Worm (Caenorhabditis elegans) whole organism, young adult: ENCODE data around the gene mks-1.

ENCODE experiments used
- B0336.3 ChIP-seq: fragments of 200-800 bp; sonication (Bioruptor generic); IDR thresholded peaks from 2 replicates; pipeline ENCODE4 v1.3.6; 2022; ENCODE audit warnings: missing genetic modification characterization, missing compliant biosample characterization
- F23B12.7 ChIP-seq: sonication (generic microtip); optimal IDR thresholded peaks from 2 replicates; lab custom pipeline; 2017; ENCODE audit warnings: missing genetic modification characterization, mild to moderate bottlenecking, missing compliant biosample characterization, antibody characterized with exemption, moderate library complexity; ENCODE audit not compliant: insufficient read depth
- F57A8.1 ChIP-seq: fragments of 200-800 bp; sonication (Bioruptor generic); optimal IDR thresholded peaks from 2 replicates; lab custom pipeline; 2018; ENCODE audit warnings: mild to moderate bottlenecking, missing genetic modification characterization, moderate library complexity, missing compliant biosample characterization
- Y56A3A.18 ChIP-seq: fragments of 200-800 bp; sonication (Bioruptor generic); IDR thresholded peaks from 2 replicates; pipeline ENCODE4 v1.3.6; 2022; ENCODE audit warnings: missing genetic modification reagents, missing genetic modification characterization, missing compliant biosample characterization
- aptf-2 ChIP-seq: fragments of 200-800 bp; sonication (Bioruptor generic); conservative IDR thresholded peaks from 2 replicates; pipeline ENCODE4 v1.3.6; 2022; ENCODE audit warnings: missing genetic modification reagents, missing genetic modification characterization, missing compliant biosample characterization
- aptf-3 ChIP-seq: fragments of 200-800 bp; sonication (Bioruptor generic); IDR thresholded peaks from 2 replicates; pipeline ENCODE4 v1.3.6; 2022; ENCODE audit warnings: missing genetic modification characterization, missing compliant biosample characterization
- attf-3 ChIP-seq: fragments of 200-800 bp; sonication (Bioruptor generic); conservative IDR thresholded peaks from 2 replicates; pipeline ENCODE4 v1.3.6; 2022; ENCODE audit warnings: missing genetic modification reagents, missing genetic modification characterization, missing compliant biosample characterization
- ceh-58 ChIP-seq: fragments of 200-800 bp; sonication (Bioruptor generic); IDR thresholded peaks from 2 replicates; pipeline ENCODE4 v1.3.6; 2022; ENCODE audit warnings: missing genetic modification characterization, missing compliant biosample characterization
- ceh-79 ChIP-seq: sonication (generic microtip); optimal IDR thresholded peaks from 2 replicates; lab custom pipeline; 2017; ENCODE audit warnings: mild to moderate bottlenecking, missing genetic modification characterization, missing compliant biosample characterization
- ceh-91 ChIP-seq: fragments of 200-800 bp; sonication (Bioruptor generic); IDR thresholded peaks from 2 replicates; pipeline ENCODE4 v1.3.6; 2022; ENCODE audit warnings: missing genetic modification reagents, missing genetic modification characterization, missing compliant biosample characterization
- chd-7 ChIP-seq: sonication (generic microtip); optimal IDR thresholded peaks from 2 replicates; lab custom pipeline; 2016; ENCODE audit warnings: mild to moderate bottlenecking, missing genetic modification characterization, moderate library complexity, missing compliant biosample characterization
- egrh-3 ChIP-seq: fragments of 200-800 bp; sonication (Bioruptor generic); IDR thresholded peaks from 2 replicates; pipeline ENCODE4 v1.3.6; 2022; ENCODE audit warnings: missing genetic modification reagents, missing genetic modification characterization, missing compliant biosample characterization
- ets-4 ChIP-seq: fragments of 200-800 bp; sonication (Bioruptor generic); optimal IDR thresholded peaks from 2 replicates; lab custom pipeline; 2018; ENCODE audit warnings: mild to moderate bottlenecking, missing genetic modification characterization, missing compliant biosample characterization
- gei-17 ChIP-seq: fragments of 200-800 bp; sonication (Bioruptor generic); optimal IDR thresholded peaks from 2 replicates; lab custom pipeline; 2018; ENCODE audit warnings: mild to moderate bottlenecking, missing genetic modification characterization, missing compliant biosample characterization
- hmg-1.2 ChIP-seq: fragments of 200-800 bp; sonication (Bioruptor generic); IDR thresholded peaks from 2 replicates; pipeline ENCODE4 v1.3.6; 2022; ENCODE audit warnings: missing genetic modification reagents, missing genetic modification characterization, missing compliant biosample characterization
- lag-1 ChIP-seq: fragments of 200-800 bp; sonication (Bioruptor generic); IDR thresholded peaks from 2 replicates; pipeline ENCODE4 v1.3.6; 2022; ENCODE audit warnings: missing genetic modification reagents, missing genetic modification characterization, missing compliant biosample characterization
- lin-35 ChIP-seq, 3 experiments: fragments of 150-350 bp in 2 of 3; sonication (generic microtip) in 1 of 3; optimal IDR thresholded peaks; 2 replicates each; lab custom pipeline; 2014 to 2018; ENCODE audit warnings: missing biosample characterization in 3 of 3, missing genetic modification characterization in 3 of 3, missing genetic modification reagents in 3 of 3
- lin-40 ChIP-seq: sonication (generic microtip); optimal IDR thresholded peaks from 2 replicates; lab custom pipeline; 2016; ENCODE audit warnings: missing genetic modification characterization, mild to moderate bottlenecking, missing compliant biosample characterization, missing genotype, missing genetic modification reagents
- lsy-27 ChIP-seq: sonication (generic microtip); optimal IDR thresholded peaks from 2 replicates; lab custom pipeline; 2017; ENCODE audit warnings: missing genetic modification characterization, mild to moderate bottlenecking, missing compliant biosample characterization, antibody characterized with exemption, missing genotype, borderline replicate concordance; ENCODE audit not compliant: insufficient read depth
- madf-10 ChIP-seq: sonication (generic microtip); optimal IDR thresholded peaks from 2 replicates; lab custom pipeline; 2016; ENCODE audit warnings: mild to moderate bottlenecking, missing genetic modification characterization, missing compliant biosample characterization
- pbrm-1 ChIP-seq: fragments of 200-800 bp; sonication (Bioruptor generic); IDR thresholded peaks from 2 replicates; pipeline ENCODE4 v1.3.6; 2022; ENCODE audit warnings: missing genetic modification reagents, missing genetic modification characterization, missing compliant biosample characterization
- pha-4 ChIP-seq: fragments of 150-350 bp; sonication (generic microtip); optimal IDR thresholded peaks from 2 replicates; lab custom pipeline; 2014; ENCODE audit warnings: missing biosample characterization, missing genetic modification reagents, missing genetic modification characterization
- repo-1 ChIP-seq: sonication (generic microtip); optimal IDR thresholded peaks from 2 replicates; lab custom pipeline; 2017; ENCODE audit warnings: mild to moderate bottlenecking, missing genetic modification characterization, missing compliant biosample characterization
- rpc-1 ChIP-seq, 2 experiments: fragments of 150-350 bp in 1 of 2; sonication (generic microtip) in 1 of 2; optimal IDR thresholded peaks; 2 replicates each; lab custom pipeline; 2014 to 2018; ENCODE audit warnings: missing biosample characterization in 1 of 2, missing genetic modification characterization in 1 of 2, missing genetic modification reagents in 1 of 2, missing genotype in 1 of 2
- sea-2 ChIP-seq: fragments of 200-800 bp; sonication (Bioruptor generic); IDR thresholded peaks from 2 replicates; pipeline ENCODE4 v1.3.6; 2022; ENCODE audit warnings: missing genetic modification characterization, missing compliant biosample characterization
- snpc-1.3 ChIP-seq: sonication (generic microtip); optimal IDR thresholded peaks from 2 replicates; lab custom pipeline; 2017; ENCODE audit warnings: missing genetic modification characterization, mild to moderate bottlenecking, missing compliant biosample characterization, antibody characterized with exemption, moderate library complexity, missing genotype, missing genetic modification reagents; ENCODE audit not compliant: insufficient read depth
- sptf-2 ChIP-seq: fragments of 200-800 bp; sonication (Bioruptor generic); optimal IDR thresholded peaks from 2 replicates; lab custom pipeline; 2018; ENCODE audit warnings: mild to moderate bottlenecking, missing genetic modification characterization, missing compliant biosample characterization
- zfh-2 ChIP-seq: fragments of 200-800 bp; sonication (Bioruptor generic); conservative IDR thresholded peaks from 2 replicates; pipeline ENCODE4 v1.3.6; 2022; ENCODE audit warnings: missing genetic modification reagents, missing genetic modification characterization, missing compliant biosample characterization

Gene mks-1

DNA sequence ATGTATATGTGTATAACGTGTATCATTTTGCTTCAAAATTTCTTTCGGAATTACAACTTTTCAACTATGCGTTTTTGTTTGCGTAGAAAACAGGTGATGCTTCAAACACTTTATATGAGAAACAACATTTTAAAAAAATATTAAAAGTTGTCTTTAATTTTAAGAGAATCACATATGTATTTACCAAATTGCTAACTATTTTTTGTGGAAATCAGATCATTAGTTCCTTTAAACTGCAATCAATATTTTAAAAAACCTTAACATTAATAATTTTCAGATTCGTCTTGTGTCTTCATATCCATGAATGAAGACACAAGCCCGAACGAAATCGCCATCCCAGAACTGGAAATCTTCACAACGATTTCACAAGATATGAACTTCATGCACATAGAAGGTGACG is 33.2 kb upstream of the mks-1 start, which contains the start of gene C44B11.6 (continued):
- no peak for TF ChIP-seq sptf-2

DNA sequence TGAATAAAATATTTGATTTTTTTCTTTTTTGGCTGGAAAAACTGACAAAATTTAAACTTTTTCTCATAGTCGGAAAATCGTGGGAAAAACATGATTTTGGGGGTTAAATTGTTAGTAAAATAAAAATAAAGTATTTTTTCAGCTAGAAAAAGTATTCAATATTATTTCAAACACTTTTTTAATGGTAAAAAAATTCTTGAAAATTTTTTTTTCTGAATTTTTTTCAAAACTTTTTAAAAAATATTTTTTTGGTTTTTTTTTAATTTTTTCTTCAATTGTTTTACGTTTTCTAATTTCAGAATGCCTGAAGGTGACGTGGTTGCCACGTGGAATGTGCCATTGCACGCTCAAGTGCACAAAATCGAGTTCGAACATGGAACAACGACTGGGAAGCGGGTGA is 31.1 kb upstream of the mks-1 start, which contains the start of gene C44B11.1:
Gene C44B11.1 (plus strand): TSS at position 301 of the 400 bp plus-strand sequence.
- no peak for TF ChIP-seq gei-17
- TF ChIP-seq, all 124 proteins: peak for 0

DNA sequence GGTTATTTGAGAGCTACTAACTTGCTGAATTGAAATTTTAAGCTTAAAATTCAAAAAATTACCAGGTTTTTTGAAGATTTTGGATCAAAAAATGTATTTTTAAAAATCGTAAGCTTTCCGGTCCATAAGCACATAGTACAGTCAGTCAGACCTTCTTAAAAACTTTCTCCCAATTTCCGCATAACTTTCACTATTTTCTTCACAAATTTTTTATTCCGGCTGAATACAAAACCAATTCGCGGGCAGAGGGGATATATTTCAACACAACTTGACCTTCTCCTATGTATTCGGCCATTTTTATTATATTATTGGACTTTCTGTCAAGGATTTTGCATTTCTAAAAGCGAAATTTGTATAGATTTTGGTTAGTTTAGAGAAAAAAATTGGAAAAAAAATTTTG is 25.6 kb upstream of the mks-1 start:
- TF ChIP-seq ceh-79 = no peak
- TF ChIP-seq Y56A3A.18 (GFP tag; lab: Robert Waterston, UW) = no peak
- no peak for TF ChIP-seq pbrm-1

DNA sequence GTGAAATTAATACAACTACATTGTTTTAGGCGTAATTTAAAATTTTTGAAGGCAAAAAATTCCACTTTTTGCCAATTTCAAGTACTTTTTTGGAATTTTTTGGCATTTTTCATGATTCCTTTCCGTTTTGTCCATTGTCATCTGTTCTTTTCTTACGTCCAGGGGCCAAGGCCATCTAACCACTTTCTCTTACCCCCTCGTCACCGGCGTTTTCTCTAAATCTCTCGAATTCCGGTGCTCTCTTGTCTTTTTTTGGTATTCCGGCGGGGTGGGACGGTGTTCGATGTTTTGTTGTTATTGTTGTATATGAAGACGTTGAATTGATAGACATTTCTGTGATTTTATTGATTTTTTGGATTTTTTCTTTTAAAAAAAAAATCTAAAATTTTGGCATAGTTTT is 24.5 kb upstream of the mks-1 start:
- TF ChIP-seq hmg-1.2 (GFP tag; lab: Robert Waterston, UW) (peak; percentile 55; the same call in 1 of the 2 replicates), madf-10 (tag; lab: Kevin White, UChicago) (no peak)
- TF ChIP-seq, all 124 proteins: peak for 1

DNA sequence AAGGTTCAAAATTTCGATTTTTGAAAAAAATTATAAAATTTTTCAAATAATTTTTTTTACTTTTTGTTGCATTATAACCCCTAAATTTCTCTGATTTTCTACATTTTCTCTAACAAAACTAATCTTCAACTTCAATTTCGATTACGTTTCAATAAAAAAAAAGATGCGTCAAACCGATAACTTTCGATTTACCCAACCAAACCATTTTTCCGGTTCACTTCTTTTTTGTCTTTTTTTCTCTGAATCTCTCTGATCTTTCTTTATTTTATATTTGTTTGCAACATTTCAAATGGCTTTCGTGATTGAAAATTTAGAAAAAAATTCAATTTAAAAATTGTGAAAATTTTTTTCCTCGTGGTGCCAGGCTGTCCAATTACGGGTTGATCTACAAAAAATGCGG is 22.6 kb upstream of the mks-1 start:
- TF ChIP-seq attf-3 (no peak), snpc-1.3 (tag; lab: Kevin White, UChicago) (no peak), sea-2 (GFP tag; lab: Robert Waterston, UW) (no peak), lin-40 (tag; lab: Kevin White, UChicago) (no peak), F57A8.1 (GFP tag; lab: Kevin White, UChicago) (no peak), hmg-1.2 (GFP tag; lab: Robert Waterston, UW) (no peak)

DNA sequence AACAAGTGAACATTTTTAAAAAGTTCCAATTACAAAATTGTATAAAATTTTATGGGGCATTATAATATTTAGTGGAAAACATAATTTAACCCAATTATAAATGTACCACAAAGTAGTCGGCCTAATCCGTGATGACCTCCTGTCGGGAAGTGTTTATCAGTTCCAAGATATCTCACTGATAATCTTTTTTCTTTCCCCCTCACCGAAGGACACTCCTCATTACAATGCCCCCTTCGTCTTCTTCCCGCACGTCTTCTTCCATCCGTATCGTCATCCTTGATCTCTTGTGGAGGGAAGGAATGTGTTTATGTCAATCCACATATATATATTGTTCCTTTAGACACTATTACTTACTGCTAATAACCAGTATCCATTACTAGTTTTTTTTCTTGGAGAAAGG is 20.8 kb upstream of the mks-1 start, which contains the start of gene R148.5:
Gene R148.5 (plus strand): TSS at position 331 of the 400 bp plus-strand sequence.
- no peak for TF ChIP-seq lsy-27 (tag; lab: Kevin White, UChicago)
- TF ChIP-seq F23B12.7 (tag; lab: Kevin White, UChicago) = no peak

DNA sequence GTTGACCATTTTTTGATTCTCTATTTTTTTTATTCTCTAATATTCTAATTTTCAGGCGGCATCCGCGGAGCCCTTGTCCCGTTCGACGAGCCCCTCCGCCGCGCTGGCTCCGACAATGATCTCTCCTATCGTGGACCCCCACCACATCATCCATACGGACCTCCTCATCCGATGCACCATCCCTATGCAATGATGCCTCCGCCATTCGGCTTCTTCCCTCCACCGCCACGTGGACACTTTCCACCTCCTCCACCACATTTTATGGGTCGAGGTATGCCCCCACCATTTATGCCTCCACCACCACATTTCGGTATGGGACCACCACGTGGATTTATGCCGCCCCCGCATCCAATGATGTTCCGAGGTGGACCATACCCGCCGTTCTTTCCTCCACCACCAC is 16.8 kb upstream of the mks-1 start:
- TF ChIP-seq ceh-91 (GFP tag; lab: Robert Waterston, UW) = no peak
- TF ChIP-seq egrh-3 (GFP tag; lab: Robert Waterston, UW) = peak; percentile 24; the same call in 1 of the 2 replicates
- TF ChIP-seq rpc-1 (optimal IDR thresholded peaks at IDR 0.05; lab: Kevin White, UChicago) = no peak
- TF ChIP-seq rpc-1 (tag; optimal IDR thresholded peaks at IDR 0.05; lab: Kevin White, UChicago) = no peak
- TF ChIP-seq aptf-3 (GFP tag; lab: Robert Waterston, UW) = no peak
- no peak for TF ChIP-seq B0336.3 (GFP tag; lab: Robert Waterston, UW)
- no peak for TF ChIP-seq lin-35 (GFP tag; optimal IDR thresholded peaks at IDR 0.05; lab: Kevin White, UChicago)
- TF ChIP-seq zfh-2 (GFP tag; lab: Robert Waterston, UW) = peak; percentile 72
- 0 out of 2 replicates have a peak, but pooled peaks have one; percentile 21 for TF ChIP-seq ceh-58 (GFP tag; lab: Robert Waterston, UW)

DNA sequence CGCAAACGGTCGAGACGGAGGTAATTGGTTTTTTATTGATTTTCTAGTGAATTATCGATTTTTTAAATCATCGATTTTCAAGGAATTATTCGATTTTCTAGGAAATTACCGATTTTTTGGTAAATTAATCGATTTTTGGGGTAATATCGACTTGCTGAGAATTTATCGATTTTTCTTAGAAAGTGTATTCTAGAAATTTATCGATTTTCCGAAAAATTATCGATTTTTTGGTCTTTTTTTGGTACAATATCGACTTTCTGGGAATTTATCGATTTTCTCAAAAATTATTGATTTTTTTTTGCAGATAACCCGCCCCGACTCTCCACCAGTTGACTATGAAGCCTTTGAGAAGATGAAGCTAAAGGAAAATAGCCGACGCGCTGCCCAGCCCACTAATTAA is 15.5 kb upstream of the mks-1 start:
- TF ChIP-seq lag-1 (GFP tag; lab: Robert Waterston, UW) = no peak
- no peak for TF ChIP-seq ets-4
- no peak for TF ChIP-seq aptf-2 (GFP tag; lab: Robert Waterston, UW)
- TF ChIP-seq pha-4 = no peak
- no peak for TF ChIP-seq chd-7
- no peak for TF ChIP-seq repo-1
